Worm (Caenorhabditis elegans): Measurements from ENCODE around the gene coq-3.

DNA sequence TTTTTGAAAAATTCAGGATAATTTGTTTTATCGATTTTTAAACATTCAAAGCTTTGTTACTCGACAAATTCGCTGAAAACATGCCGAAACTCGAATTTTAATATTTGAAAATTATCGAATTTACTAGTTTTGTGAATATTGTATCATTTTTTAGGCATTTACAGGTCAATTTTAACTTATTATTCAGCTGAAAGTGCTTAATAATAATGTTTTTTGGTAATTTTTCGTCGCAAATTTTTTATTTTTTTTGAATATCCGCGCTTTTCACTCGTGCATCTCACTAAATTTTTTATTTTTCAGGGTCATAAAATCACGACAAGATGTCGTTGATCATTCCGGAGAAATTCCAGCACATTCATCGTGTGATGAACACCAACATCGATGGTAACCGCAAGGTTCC lies 29.3 kb upstream of the coq-3 start, which contains the start of gene rps-18:
- TF ChIP-seq sma-9 (GFP tag; optimal IDR thresholded peaks at IDR 0.05) (no peak), sma-9 (tag; optimal IDR thresholded peaks at IDR 0.05) (no peak), nhr-129 (tag; optimal IDR thresholded peaks at IDR 0.05) (no peak), nhr-237 (tag; optimal IDR thresholded peaks at IDR 0.05) (no peak), snpc-4 (tag; optimal IDR thresholded peaks at IDR 0.05) (no peak), mdl-1 (tag; optimal IDR thresholded peaks at IDR 0.05) (no peak), aly-2 (tag; optimal IDR thresholded peaks at IDR 0.05) (no peak), nhr-10 (tag; optimal IDR thresholded peaks at IDR 0.05) (no peak)

Data from whole organism, L2 larva.